Fruit fly (Drosophila melanogaster) whole organism, embryonic: Measurements from ENCODE around the gene CG31807.
A peak's percentile ranks its signal among the peaks of the same experiment; 100 is the strongest.

Experiments
- Awh ChIP-seq: fragments of 200-800 bp; sonication (Bioruptor generic); IDR thresholded peaks from 2 replicates; pipeline ENCODE4, ENCODE4 v1.3.6; 2022; ENCODE audit warnings: missing biosample characterization, missing genetic modification characterization
- Bgb ChIP-seq: fragments of 200-800 bp; sonication (Bioruptor generic); IDR thresholded peaks from 2 replicates; pipeline ENCODE4 v1.3.6; 2022; ENCODE audit warnings: missing biosample characterization, missing genetic modification characterization; ENCODE audit not compliant: partially characterized antibody
- CG10209 ChIP-seq: fragments of 200-800 bp; sonication (Bioruptor generic); optimal IDR thresholded peaks from 3 replicates; lab custom pipeline; 2017; ENCODE audit warnings: missing biosample characterization, mild to moderate bottlenecking, missing genetic modification characterization, missing genetic modification reagents
- CG10321 ChIP-seq: fragments of 200-800 bp; sonication (Bioruptor generic); IDR thresholded peaks from 2 replicates; pipeline ENCODE4 v1.3.6; 2022; ENCODE audit warnings: missing biosample characterization, missing genetic modification characterization
- CG10431 ChIP-seq: fragments of 200-800 bp; sonication (Bioruptor generic); optimal IDR thresholded peaks from 3 replicates; lab custom pipeline; 2018; ENCODE audit warnings: missing biosample characterization, mild to moderate bottlenecking, missing genetic modification characterization
- CG11398 ChIP-seq: fragments of 200-800 bp; sonication (Bioruptor generic); optimal IDR thresholded peaks from 2 replicates; lab custom pipeline; 2016; ENCODE audit warnings: missing biosample characterization, missing genetic modification characterization
- CG11456 ChIP-seq: fragments of 200-800 bp; sonication (Bioruptor generic); IDR thresholded peaks from 3 replicates; pipeline ENCODE4 v1.3.6; 2022; ENCODE audit warnings: missing biosample characterization, missing genetic modification characterization
- CG11560 ChIP-seq: fragments of 200-800 bp; sonication (Bioruptor generic); IDR thresholded peaks from 3 replicates; pipeline ENCODE4 v1.3.6; 2022; ENCODE audit warnings: missing biosample characterization, missing genetic modification characterization
- CG13775 ChIP-seq: fragments of 200-800 bp; sonication (Bioruptor generic); optimal IDR thresholded peaks from 3 replicates; lab custom pipeline; 2017; ENCODE audit warnings: missing biosample characterization, mild to moderate bottlenecking, missing genetic modification characterization
- CG15011 ChIP-seq: fragments of 200-800 bp; sonication (Bioruptor generic); optimal IDR thresholded peaks from 3 replicates; lab custom pipeline; 2018; ENCODE audit warnings: missing biosample characterization, mild to moderate bottlenecking, missing genetic modification characterization
- CG15269 ChIP-seq: fragments of 200-800 bp; sonication (Bioruptor generic); optimal IDR thresholded peaks from 2 replicates; lab custom pipeline; 2018; ENCODE audit warnings: missing biosample characterization, mild to moderate bottlenecking, missing genetic modification characterization, moderate library complexity
- CG15514 ChIP-seq: fragments of 200-800 bp; sonication (Bioruptor generic); optimal IDR thresholded peaks from 3 replicates; lab custom pipeline; 2017; ENCODE audit warnings: missing biosample characterization, missing genetic modification characterization, mild to moderate bottlenecking, moderate library complexity, missing genetic modification reagents
- CG15601 ChIP-seq: fragments of 200-800 bp; sonication (Bioruptor generic); optimal IDR thresholded peaks from 3 replicates; lab custom pipeline; 2019; ENCODE audit warnings: missing biosample characterization, mild to moderate bottlenecking, missing genetic modification characterization, moderate library complexity
- CG17612 ChIP-seq: fragments of 200-800 bp; sonication (Bioruptor generic); IDR thresholded peaks from 2 replicates; pipeline ENCODE4 v1.3.6; 2022; ENCODE audit warnings: missing biosample characterization, missing genetic modification characterization
- CG18262 ChIP-seq: fragments of 200-800 bp; optimal IDR thresholded peaks from 3 replicates; lab custom pipeline; 2019; ENCODE audit warnings: missing biosample characterization, mild to moderate bottlenecking, missing genetic modification characterization, moderate library complexity
- CG32532 ChIP-seq: fragments of 200-800 bp; sonication (Bioruptor generic); IDR thresholded peaks from 2 replicates; pipeline ENCODE4 v1.3.6; 2022; ENCODE audit warnings: missing biosample characterization, missing genetic modification characterization
- CG33213 ChIP-seq: fragments of 200-800 bp; sonication (Bioruptor generic); optimal IDR thresholded peaks from 3 replicates; lab custom pipeline; 2016; ENCODE audit warnings: missing biosample characterization, missing genetic modification characterization
- CG4854 ChIP-seq: fragments of 200-800 bp; sonication (Bioruptor generic); optimal IDR thresholded peaks from 2 replicates; lab custom pipeline; 2016; ENCODE audit warnings: missing biosample characterization, missing genetic modification characterization, inconsistent platforms
- CG5180 ChIP-seq: fragments of 200-800 bp; sonication (Bioruptor generic); optimal IDR thresholded peaks from 3 replicates; lab custom pipeline; 2017; ENCODE audit warnings: missing biosample characterization, missing genetic modification characterization, mild to moderate bottlenecking, moderate library complexity, missing genetic modification reagents
- CG8089 ChIP-seq: fragments of 200-800 bp; sonication (Bioruptor generic); optimal IDR thresholded peaks from 3 replicates; lab custom pipeline; 2016; ENCODE audit warnings: missing biosample characterization, missing genetic modification characterization
- Camta ChIP-seq: fragments of 200-800 bp; sonication (Bioruptor generic); optimal IDR thresholded peaks from 2 replicates; lab custom pipeline; 2016; ENCODE audit warnings: missing biosample characterization, missing genetic modification characterization
- CrebB ChIP-seq: fragments of 200-800 bp; sonication (Bioruptor generic); optimal IDR thresholded peaks from 3 replicates; lab custom pipeline; 2018; ENCODE audit warnings: missing biosample characterization, mild to moderate bottlenecking, missing genetic modification characterization
- Gug ChIP-seq: fragments of 200-800 bp; sonication (Bioruptor generic); IDR thresholded peaks from 4 replicates; pipeline ENCODE4 v1.3.6; 2022; ENCODE audit warnings: missing biosample characterization, missing genetic modification characterization
- Hmr ChIP-seq: fragments of 200-800 bp; sonication (Bioruptor generic); optimal IDR thresholded peaks from 3 replicates; lab custom pipeline; 2017; ENCODE audit warnings: mild to moderate bottlenecking, missing biosample characterization, missing genetic modification reagents, missing genetic modification characterization
- Hmx ChIP-seq: fragments of 200-800 bp; sonication (Bioruptor generic); optimal IDR thresholded peaks from 2 replicates; lab custom pipeline; 2016; ENCODE audit warnings: missing biosample characterization, missing genetic modification characterization
- Hr51 ChIP-seq, 2 experiments: fragments of 200-800 bp; sonication (Bioruptor generic); optimal IDR thresholded peaks; 2 replicates in 1 of 2; 3 replicates in 1 of 2; lab custom pipeline; 2016 to 2018; ENCODE audit warnings: missing biosample characterization in 2 of 2, missing genetic modification characterization in 2 of 2, mild to moderate bottlenecking in 1 of 2, moderate library complexity in 1 of 2
- Myb ChIP-seq: fragments of 200-800 bp; sonication (Bioruptor generic); optimal IDR thresholded peaks from 2 replicates; lab custom pipeline; 2016; ENCODE audit warnings: missing biosample characterization, missing genetic modification characterization
- NFAT ChIP-seq: fragments of 200-800 bp; sonication (Bioruptor generic); IDR thresholded peaks from 2 replicates; pipeline ENCODE4 v1.3.6; 2022; ENCODE audit warnings: missing biosample characterization, missing genetic modification characterization
- Rx ChIP-seq: fragments of 200-800 bp; sonication (Bioruptor generic); IDR thresholded peaks from 2 replicates; pipeline ENCODE4 v1.3.6; 2022; ENCODE audit warnings: missing biosample characterization, missing genetic modification characterization
- Side ChIP-seq: fragments of 200-800 bp; sonication (Bioruptor generic); optimal IDR thresholded peaks from 2 replicates; lab custom pipeline; 2016; ENCODE audit warnings: missing biosample characterization, missing genetic modification characterization
- Trl ChIP-seq, 3 experiments: fragments of >200 bp in 2 of 3; fragments of 200-800 bp in 1 of 3; sonication (Bioruptor generic) in 1 of 3; optimal IDR thresholded peaks; 2 replicates in 1 of 3; 3 replicates in 2 of 3; lab custom pipeline; 2016 to 2017; ENCODE audit warnings: missing biosample characterization in 1 of 3, missing genetic modification characterization in 1 of 3
- abd-A ChIP-seq: fragments of 200-800 bp; sonication (Bioruptor generic); optimal IDR thresholded peaks from 3 replicates; lab custom pipeline; 2019; ENCODE audit warnings: missing biosample characterization, mild to moderate bottlenecking, missing genetic modification characterization, moderate library complexity
- bbx ChIP-seq: fragments of 200-800 bp; sonication (Bioruptor generic); IDR thresholded peaks from 2 replicates; pipeline ENCODE4 v1.3.6; 2022; ENCODE audit warnings: missing biosample characterization, missing genetic modification characterization; ENCODE audit not compliant: partially characterized antibody
- chinmo ChIP-seq: fragments of 200-800 bp; sonication (Bioruptor generic); IDR thresholded peaks from 4 replicates; pipeline ENCODE4 v1.3.6; 2022; ENCODE audit warnings: missing biosample characterization, missing genetic modification characterization; ENCODE audit not compliant: partially characterized antibody
- ci ChIP-seq: fragments of 200-800 bp; sonication (Bioruptor generic); IDR thresholded peaks from 3 replicates; pipeline ENCODE4 v1.3.6; 2022; ENCODE audit warnings: missing biosample characterization, missing genetic modification characterization
- dati ChIP-seq: fragments of 200-800 bp; sonication (Bioruptor generic); IDR thresholded peaks from 2 replicates; pipeline ENCODE4 v1.3.6; 2022; ENCODE audit warnings: missing biosample characterization, missing genetic modification characterization
- disco-r ChIP-seq: fragments of 200-800 bp; sonication (Bioruptor generic); optimal IDR thresholded peaks from 2 replicates; lab custom pipeline; 2016; ENCODE audit warnings: missing biosample characterization, missing genetic modification characterization
- en ChIP-seq: fragments of 200-800 bp; sonication (Bioruptor generic); optimal IDR thresholded peaks from 2 replicates; lab custom pipeline; 2016; ENCODE audit warnings: missing biosample characterization, missing genetic modification characterization
- hth ChIP-seq: fragments of >200 bp; optimal IDR thresholded peaks from 2 replicates; lab custom pipeline; 2017; ENCODE audit warnings: inconsistent platforms
- kah ChIP-seq: fragments of 200-800 bp; sonication (Bioruptor generic); optimal IDR thresholded peaks from 2 replicates; lab custom pipeline; 2018; ENCODE audit warnings: missing biosample characterization, mild to moderate bottlenecking, missing genetic modification characterization
- nom ChIP-seq: fragments of 200-800 bp; sonication (Bioruptor generic); optimal IDR thresholded peaks from 2 replicates; lab custom pipeline; 2017; ENCODE audit warnings: missing biosample characterization, missing genetic modification characterization, mild to moderate bottlenecking, moderate library complexity, missing genetic modification reagents
- phol ChIP-seq: fragments of 200-800 bp; sonication (Bioruptor generic); optimal IDR thresholded peaks from 3 replicates; lab custom pipeline; 2018; ENCODE audit warnings: missing biosample characterization, mild to moderate bottlenecking, missing genetic modification characterization, moderate library complexity
- pnt ChIP-seq: fragments of 200-800 bp; sonication (Bioruptor generic); optimal IDR thresholded peaks from 3 replicates; lab custom pipeline; 2016; ENCODE audit warnings: missing biosample characterization, missing genetic modification characterization
- sd ChIP-seq: fragments of 200-800 bp; sonication (Bioruptor generic); optimal IDR thresholded peaks from 3 replicates; lab custom pipeline; 2018; ENCODE audit warnings: missing biosample characterization, mild to moderate bottlenecking, missing genetic modification characterization, moderate library complexity
- sens ChIP-seq: fragments of 200-800 bp; sonication (Bioruptor generic); peaks from one replicate; lab custom pipeline; 2016; ENCODE audit warnings: missing biosample characterization, missing genetic modification characterization
- shn ChIP-seq: fragments of 200-800 bp; sonication (Bioruptor generic); optimal IDR thresholded peaks from 3 replicates; lab custom pipeline; 2016; ENCODE audit warnings: missing biosample characterization, missing genetic modification characterization
- slbo ChIP-seq: fragments of 200-800 bp; sonication (Bioruptor generic); IDR thresholded peaks from 2 replicates; pipeline ENCODE4 v1.3.6; 2022; ENCODE audit warnings: missing biosample characterization, missing genetic modification characterization
- trem ChIP-seq: fragments of 200-800 bp; optimal IDR thresholded peaks from 3 replicates; lab custom pipeline; 2019; ENCODE audit warnings: missing biosample characterization, mild to moderate bottlenecking, missing genetic modification characterization, moderate library complexity
- trh ChIP-seq: fragments of 200-800 bp; sonication (Bioruptor generic); optimal IDR thresholded peaks from 2 replicates; lab custom pipeline; 2016; ENCODE audit warnings: missing biosample characterization, missing genetic modification characterization
- yki ChIP-seq: fragments of >200 bp; optimal IDR thresholded peaks from 3 replicates; lab custom pipeline; 2018
- zfh1 ChIP-seq: fragments of 200-800 bp; sonication (Bioruptor generic); IDR thresholded peaks from 3 replicates; pipeline ENCODE4 v1.3.6; 2022; ENCODE audit warnings: missing biosample characterization, missing genetic modification characterization

CG31807 gene

DNA sequence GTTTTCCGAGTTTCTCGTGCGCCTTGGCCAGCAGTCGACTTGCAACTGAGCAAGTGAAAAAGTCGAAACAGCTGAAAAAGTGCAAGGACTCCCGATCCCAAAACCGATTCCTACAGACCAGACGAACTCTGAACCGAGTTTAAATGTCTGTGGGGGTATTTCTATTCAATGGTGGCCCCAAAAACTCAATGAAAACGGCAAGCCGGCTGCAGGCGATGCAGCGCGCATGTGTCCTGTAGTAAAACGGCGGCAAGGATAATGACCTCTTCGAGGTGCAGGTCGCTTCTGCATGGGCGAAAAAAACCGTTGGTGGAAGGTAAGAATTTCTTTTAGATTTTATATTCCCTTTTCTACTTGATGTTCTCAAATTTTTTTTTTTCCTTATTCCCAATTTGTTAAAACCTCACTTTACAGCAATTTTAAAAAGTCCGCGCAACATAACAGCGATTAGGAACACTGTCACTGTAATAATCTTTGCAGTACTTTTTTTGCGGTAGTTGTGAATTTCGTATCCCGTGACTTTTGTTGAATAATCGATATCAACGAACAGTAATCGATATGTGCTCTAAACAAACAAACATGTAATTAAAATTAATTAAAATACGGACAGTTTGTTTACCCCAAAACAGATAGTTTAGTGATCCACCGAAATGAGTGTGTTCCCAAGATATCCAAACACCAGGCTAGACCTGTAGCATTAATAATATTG lies 7.0 kb downstream of the CG31807 start, which contains the start of the genes Trpgamma and her (continued):
- no peak for TF ChIP-seq CG11456 (GFP tag; lab: Robert Waterston, UW)
- no peak for TF ChIP-seq nom (GFP tag; lab: Kevin White, UChicago)
- TF ChIP-seq CG17612 (GFP tag; lab: Robert Waterston, UW), result no peak
- TF ChIP-seq disco-r, result no peak
- TF ChIP-seq Side, result no peak
- no peak for TF ChIP-seq yki (lab: Kevin White, UChicago)
- peak; percentile 43 for TF ChIP-seq CG33213 (GFP tag; lab: Kevin White, UChicago)
- TF ChIP-seq Trl (optimal IDR thresholded peaks at IDR 0.05; lab: Kevin White, UChicago), result no peak
- TF ChIP-seq Trl (GFP tag; optimal IDR thresholded peaks at IDR 0.05; lab: Kevin White, UChicago), result no peak
- no peak for TF ChIP-seq CG11560 (tag; lab: Robert Waterston, UW)
- TF ChIP-seq Bgb, result peak; percentile 93
- no peak for TF ChIP-seq Gug (GFP tag; lab: Robert Waterston, UW)
- TF ChIP-seq bbx (GFP tag; lab: Robert Waterston, UW), result peak; percentile 86
- no peak for TF ChIP-seq CG4854 (GFP tag; lab: Kevin White, UChicago)
- no peak for TF ChIP-seq CG10209 (GFP tag; lab: Kevin White, UChicago)
- TF ChIP-seq shn (GFP tag; lab: Kevin White, UChicago), result no peak
- TF ChIP-seq Myb, result peak; percentile 37
- no peak for TF ChIP-seq CG15601 (tag; lab: Kevin White, UChicago)
- TF ChIP-seq trem (tag; lab: Kevin White, UChicago), result peak; percentile 52
- TF ChIP-seq CG15269 (tag; lab: Kevin White, UChicago), result no peak
- TF ChIP-seq chinmo (GFP tag; lab: Robert Waterston, UW), result peak; percentile 61; the same call in 2 of the 4 replicates
- no peak for TF ChIP-seq CG8089 (GFP tag; lab: Kevin White, UChicago)
- no peak for TF ChIP-seq NFAT (GFP tag; lab: Robert Waterston, UW)
- no peak for TF ChIP-seq zfh1 (GFP tag; lab: Robert Waterston, UW)
- peak; percentile 60 for TF ChIP-seq abd-A (tag; lab: Kevin White, UChicago)
- peak; percentile 48 for TF ChIP-seq Hmr
- no peak for TF ChIP-seq hth (lab: Kevin White, UChicago)
- TF ChIP-seq ci (GFP tag; lab: Robert Waterston, UW), result no peak
- TF ChIP-seq Camta (GFP tag; lab: Kevin White, UChicago), result no peak
- no peak for TF ChIP-seq CG15011 (GFP tag; lab: Kevin White, UChicago)
- no peak for TF ChIP-seq CrebB (tag; lab: Kevin White, UChicago)
- no peak for TF ChIP-seq pnt (GFP tag; lab: Kevin White, UChicago)
- TF ChIP-seq trh, result no peak
- no peak for TF ChIP-seq CG13775 (GFP tag; lab: Kevin White, UChicago)
- no peak for TF ChIP-seq Hmx (GFP tag; lab: Kevin White, UChicago)
- peak; percentile 83 for TF ChIP-seq sens (GFP tag; lab: Kevin White, UChicago)
- no peak for TF ChIP-seq CG32532 (GFP tag; lab: Robert Waterston, UW)
- TF ChIP-seq Hr51 (GFP tag; optimal IDR thresholded peaks at IDR 0.05; lab: Kevin White, UChicago), result no peak
- TF ChIP-seq sd (tag; lab: Kevin White, UChicago), result no peak
- no peak for TF ChIP-seq dati
- peak; percentile 48 for TF ChIP-seq CG15514 (GFP tag; lab: Kevin White, UChicago)
- TF ChIP-seq CG11398, result no peak
- no peak for TF ChIP-seq Awh (GFP tag; lab: Robert Waterston, UW)
- TF ChIP-seq Rx (GFP tag; lab: Robert Waterston, UW), result no peak
- no peak for TF ChIP-seq CG10431 (GFP tag; lab: Kevin White, UChicago)
- no peak for TF ChIP-seq en
- TF ChIP-seq kah (GFP tag; lab: Kevin White, UChicago), result no peak
- no peak for TF ChIP-seq CG5180 (GFP tag; lab: Kevin White, UChicago)
- TF ChIP-seq slbo (GFP tag; lab: Robert Waterston, UW), result no peak
- no peak for TF ChIP-seq CG18262 (tag; lab: Kevin White, UChicago)
- peak; percentile 10 for TF ChIP-seq phol (tag; lab: Kevin White, UChicago)
- no peak for TF ChIP-seq CG10321
